Fruit fly (Drosophila melanogaster): ENCODE data around the gene CG11951.

Gene CG11951

DNA sequence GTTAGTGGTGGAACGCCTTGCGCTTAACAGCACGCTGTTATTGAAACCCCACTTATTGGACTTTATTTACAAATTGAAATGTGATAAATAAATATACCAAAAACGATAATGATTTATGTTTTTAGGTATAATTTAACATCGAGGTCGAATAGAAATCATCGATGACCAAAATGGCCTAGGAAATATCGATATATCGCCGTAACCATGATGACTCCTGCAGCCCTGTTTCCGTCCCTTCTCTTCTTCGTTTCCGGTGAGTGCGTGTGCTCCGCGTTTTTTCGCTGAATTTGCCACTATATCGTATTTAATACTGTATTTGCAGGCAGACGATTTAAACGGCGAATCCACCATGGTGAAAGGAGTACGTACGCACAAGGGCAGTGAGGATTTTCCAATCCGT, 18.6 kb downstream of the CG11951 start, which contains the start of gene eEF1gamma (continued):
- TF ChIP-seq Blimp-1 (GFP tag; optimal IDR thresholded peaks at IDR 0.05), result peak; percentile 86
- TF ChIP-seq Gug (GFP tag; IDR thresholded peaks at IDR 0.05), result peak; percentile 58
- peak in 1 of 2 experiments; percentile 94 for TF ChIP-seq salr (GFP tag; optimal IDR thresholded peaks at IDR 0.05)
- peak; percentile 81 for TF ChIP-seq CG3032 (tag; optimal IDR thresholded peaks at IDR 0.05)
- TF ChIP-seq CG8632 (GFP tag; optimal IDR thresholded peaks at IDR 0.05), result peak; percentile 88
- peak; percentile 88 for TF ChIP-seq CG11762 (GFP tag; optimal IDR thresholded peaks at IDR 0.05; ENCODE audit: insufficient read depth)
- TF ChIP-seq Hr39 (GFP tag; optimal IDR thresholded peaks at IDR 0.05), result peak; percentile 87
- peak; percentile 82 for TF ChIP-seq CG16779 (tag; optimal IDR thresholded peaks at IDR 0.05)
- no peak for TF ChIP-seq CG4318 (GFP tag; optimal IDR thresholded peaks at IDR 0.05)
- TF ChIP-seq CG6276 (GFP tag; optimal IDR thresholded peaks at IDR 0.05), result peak; percentile 62
- TF ChIP-seq Eip75B (GFP tag; optimal IDR thresholded peaks at IDR 0.05), result peak; percentile 93
- peak; percentile 61 for TF ChIP-seq Lpt (GFP tag; optimal IDR thresholded peaks at IDR 0.05)

- TF ChIP-seq esn (GFP tag; optimal IDR thresholded peaks at IDR 0.05) (peak; percentile 1), fd59A (GFP tag; optimal IDR thresholded peaks at IDR 0.05) (no peak), OdsH (GFP tag; optimal IDR thresholded peaks at IDR 0.05) (peak; percentile 15), Hr4 (GFP tag; optimal IDR thresholded peaks at IDR 0.05) (peak; percentile 24), CG32006 (GFP tag; optimal IDR thresholded peaks at IDR 0.05) (peak; percentile 28), Met (GFP tag; optimal IDR thresholded peaks at IDR 0.05) (peak; percentile 11), CG31627 (GFP tag; optimal IDR thresholded peaks at IDR 0.05) (no peak), Eip78C (GFP tag) (peak; percentile 76)
These were observed 20.5 kb downstream of the CG11951 start for dm6 chr3R:29218001-29218400.

dm6 chr3R:29217309-29217708, 21.2 kb downstream of the CG11951 start:
- TF ChIP-seq CG31627 (GFP tag; optimal IDR thresholded peaks at IDR 0.05) (no peak), CG6792 (GFP tag; optimal IDR thresholded peaks at IDR 0.05) (no peak), ss (GFP tag; optimal IDR thresholded peaks at IDR 0.05) (peak in 1 of 2 experiments; percentile 16)

DNA sequence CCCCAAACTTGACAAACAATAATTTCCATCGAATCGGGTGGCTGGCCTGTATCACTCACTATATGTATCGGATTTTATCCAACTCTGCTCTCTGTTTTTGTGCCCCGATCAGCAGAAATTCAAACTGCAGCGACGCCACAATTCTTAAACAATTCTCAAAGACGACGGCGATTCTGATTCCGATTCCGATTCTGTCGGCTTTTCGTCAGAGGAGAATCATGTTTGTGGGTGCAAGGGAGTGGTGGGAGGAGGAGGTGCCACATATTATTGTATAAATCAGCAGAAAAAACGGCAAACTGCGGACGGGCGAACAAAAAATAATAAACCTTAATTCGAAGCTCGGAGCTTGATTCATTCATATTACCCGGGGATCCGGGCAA, 22.0 kb downstream of the CG11951 start:
- TF ChIP-seq Eip75B (GFP tag; optimal IDR thresholded peaks at IDR 0.05) (no peak), fd59A (GFP tag; optimal IDR thresholded peaks at IDR 0.05) (no peak), pdm3 (GFP tag; optimal IDR thresholded peaks at IDR 0.05) (no peak), lz (GFP tag; optimal IDR thresholded peaks at IDR 0.05) (no peak)

dm6 chr3R:29215652-29216483, 22.7 kb downstream of the CG11951 start:
- TF ChIP-seq ss (GFP tag; optimal IDR thresholded peaks at IDR 0.05) (peak in 1 of 2 experiments; percentile 53), CG34406 (GFP tag; optimal IDR thresholded peaks at IDR 0.05) (no peak), CG10669 (GFP tag; optimal IDR thresholded peaks at IDR 0.05) (no peak), CG31627 (GFP tag; optimal IDR thresholded peaks at IDR 0.05) (no peak), CG6792 (GFP tag; optimal IDR thresholded peaks at IDR 0.05) (no peak), fd85E (GFP tag; optimal IDR thresholded peaks at IDR 0.05) (no peak), dsx (GFP tag; optimal IDR thresholded peaks at IDR 0.05; ENCODE audit: poor library complexity, severe bottlenecking) (no peak), acj6 (GFP tag; optimal IDR thresholded peaks at IDR 0.05) (no peak), Hr4 (GFP tag; optimal IDR thresholded peaks at IDR 0.05) (peak; percentile 37), svp (GFP tag) (peak; percentile 81), lz (GFP tag; optimal IDR thresholded peaks at IDR 0.05) (no peak), CG32006 (GFP tag; optimal IDR thresholded peaks at IDR 0.05) (peak; percentile 24), CG8119 (GFP tag; IDR thresholded peaks at IDR 0.05) (no peak), Eip78C (GFP tag) (peak; percentile 50)
